Worm (Caenorhabditis elegans): ENCODE measurements around the gene dss-1.

dss-1 gene

ce11 chrIII:1181756-1182155 lies 14.3 kb downstream of the dss-1 start, which contains the start of gene nspg-8:
Gene nspg-8, plus strand, starts transcription at chrIII:1182056.
- TF ChIP-seq saeg-2 (GFP tag; IDR thresholded peaks at IDR 0.05) (no peak), ama-1 (optimal IDR thresholded peaks at IDR 0.05) (no peak), nhr-76 (tag; optimal IDR thresholded peaks at IDR 0.05) (no peak), lin-39 (tag; optimal IDR thresholded peaks at IDR 0.05) (no peak), ceh-20 (GFP tag; IDR thresholded peaks at IDR 0.05) (no peak), rbr-2 (tag; optimal IDR thresholded peaks at IDR 0.05) (no peak), hlh-30 (tag; optimal IDR thresholded peaks at IDR 0.05; ENCODE audit: insufficient read depth) (no peak)

- TF ChIP-seq nhr-25 (tag; optimal IDR thresholded peaks at IDR 0.05; ENCODE audit: borderline replicate concordance, insufficient read depth) (no peak), aly-2 (tag; optimal IDR thresholded peaks at IDR 0.05) (no peak), zip-11 (GFP tag; IDR thresholded peaks at IDR 0.05) (no peak), mdt-29 (GFP tag; IDR thresholded peaks at IDR 0.05) (no peak), unc-39 (tag; optimal IDR thresholded peaks at IDR 0.05) (no peak), lin-29 (GFP tag; IDR thresholded peaks at IDR 0.05) (no peak), aha-1 (tag) (peak; percentile 91)
Measured at ce11 chrIII:1179006-1179405, 17.1 kb downstream of the dss-1 start.

ce11 chrIII:1176080-1176608 lies 19.9 kb downstream of the dss-1 start, which contains the start of gene eak-3:
Gene eak-3, minus strand, starts transcription at chrIII:1176558.
- no peak for TF ChIP-seq lin-15B (tag; optimal IDR thresholded peaks at IDR 0.05)
- TF ChIP-seq daf-12 (tag; optimal IDR thresholded peaks at IDR 0.05), result no peak
- TF ChIP-seq nhr-48 (tag; optimal IDR thresholded peaks at IDR 0.05), result no peak
- no peak for TF ChIP-seq Y105C5A.15 (GFP tag; IDR thresholded peaks at IDR 0.05)
- TF ChIP-seq ceh-20 (GFP tag; IDR thresholded peaks at IDR 0.05), result no peak
- no peak for TF ChIP-seq D1046.2 (GFP tag; IDR thresholded peaks at IDR 0.05)

ce11 chrIII:1173331-1173730 lies 22.8 kb downstream of the dss-1 start:
- TF ChIP-seq aha-1 (tag) (peak; percentile 75), zfp-3 (GFP tag; conservative IDR thresholded peaks at IDR 0.05) (no peak)

ce11 chrIII:1169622-1170021 lies 26.5 kb downstream of the dss-1 start:
- no peak for TF ChIP-seq nhr-77 (tag; optimal IDR thresholded peaks at IDR 0.05)
- no peak for TF ChIP-seq nhr-237 (tag; optimal IDR thresholded peaks at IDR 0.05)
- TF ChIP-seq lir-3 (tag; optimal IDR thresholded peaks at IDR 0.05), result no peak
- no peak for TF ChIP-seq egl-27 (tag; optimal IDR thresholded peaks at IDR 0.05)

ce11 chrIII:1166388-1166787 lies 29.7 kb downstream of the dss-1 start:
- TF ChIP-seq F26F4.8 (GFP tag; conservative IDR thresholded peaks at IDR 0.05), result no peak
- no peak for TF ChIP-seq unc-130 (GFP tag; optimal IDR thresholded peaks at IDR 0.05)
- no peak for TF ChIP-seq ceh-62 (tag; optimal IDR thresholded peaks at IDR 0.05)
- no peak for TF ChIP-seq skn-1 (tag; optimal IDR thresholded peaks at IDR 0.05)
- no peak for TF ChIP-seq lin-1 (GFP tag; IDR thresholded peaks at IDR 0.05)
- TF ChIP-seq saeg-2 (GFP tag; IDR thresholded peaks at IDR 0.05), result no peak
- TF ChIP-seq dmd-6 (GFP tag; IDR thresholded peaks at IDR 0.05), result no peak
- no peak for TF ChIP-seq Y48G9A.11 (GFP tag; IDR thresholded peaks at IDR 0.05)
- TF ChIP-seq jun-1 (tag; optimal IDR thresholded peaks at IDR 0.05), result no peak
- no peak for TF ChIP-seq ama-1 (optimal IDR thresholded peaks at IDR 0.05)
- no peak for TF ChIP-seq php-3 (GFP tag; IDR thresholded peaks at IDR 0.05)
- no peak for TF ChIP-seq spr-1 (tag; optimal IDR thresholded peaks at IDR 0.05)
- no peak for TF ChIP-seq ztf-11 (tag; optimal IDR thresholded peaks at IDR 0.05)
- TF ChIP-seq nhr-102 (tag; optimal IDR thresholded peaks at IDR 0.05), result no peak
